Worm (Caenorhabditis elegans): ENCODE results near the gene otpl-6.
A peak's percentile ranks its signal among the peaks of the same experiment; 100 is the strongest.
"Not testable (repeated sequence)": the region's sequence is repeated elsewhere in the genome, so short reads cannot be mapped to it uniquely, and the experiment has no call there.

- peak; percentile 1 for TF ChIP-seq pha-4 (tag; optimal IDR thresholded peaks at IDR 0.05)
- not testable (repeated sequence) for TF ChIP-seq elt-1 (tag; optimal IDR thresholded peaks at IDR 0.05; ENCODE audit: borderline replicate concordance, insufficient read depth)
Observed at ce11 chrV:8534534-8535283, 8.8 kb downstream of the otpl-6 start, which contains the start of the genes his-6 and his-5.

All from whole organism, mixed stage, embryonic.